Worm (Caenorhabditis elegans) whole organism, late embryonic: Measurements from ENCODE around the gene ttr-5.

ENCODE experiments used
- Y22D7AL.16 ChIP-seq: sonication (generic microtip); optimal IDR thresholded peaks from 2 replicates; lab custom pipeline; 2016; ENCODE audit warnings: missing genetic modification characterization, missing compliant biosample characterization
- ama-1 ChIP-seq: fragments of 150-350 bp; optimal IDR thresholded peaks from 2 replicates; lab custom pipeline; 2014
- elt-2 ChIP-seq: sonication (generic microtip); optimal IDR thresholded peaks from 2 replicates; lab custom pipeline; 2016; ENCODE audit warnings: missing genetic modification reagents, missing genetic modification characterization, missing compliant biosample characterization
- nfya-1 ChIP-seq: sonication (generic microtip); optimal IDR thresholded peaks from 2 replicates; lab custom pipeline; 2017; ENCODE audit warnings: missing genetic modification characterization, mild to moderate bottlenecking, missing compliant biosample characterization, antibody characterized with exemption, moderate library complexity
- npax-4 ChIP-seq: sonication (generic microtip); optimal IDR thresholded peaks from 2 replicates; lab custom pipeline; 2016; ENCODE audit warnings: missing genetic modification characterization, missing compliant biosample characterization
- pha-4 ChIP-seq: fragments of 150-350 bp; optimal IDR thresholded peaks from 2 replicates; lab custom pipeline; 2018; ENCODE audit warnings: missing biosample characterization, missing genetic modification reagents, missing genetic modification characterization
- ref-2 ChIP-seq: sonication (generic microtip); optimal IDR thresholded peaks from 2 replicates; lab custom pipeline; 2016; ENCODE audit warnings: missing genetic modification characterization, missing compliant biosample characterization

- TF ChIP-seq ref-2 (tag; lab: Kevin White, UChicago) (no peak), Y22D7AL.16 (no peak), pha-4 (tag; lab: Kevin White, UChicago) (no peak), ama-1 (lab: Kevin White, UChicago) (no peak), npax-4 (tag; lab: Kevin White, UChicago) (no peak), nfya-1 (no peak), elt-2 (tag; lab: Kevin White, UChicago) (no peak)
Measured at ce11 chrIII:9344347-9344746, 14.2 kb downstream of the ttr-5 start, which contains the start of gene emb-9.
